Worm (Caenorhabditis elegans) whole organism, L1 larva: ENCODE measurements around the gene letm-1.

Source experiments
- C34B4.2 ChIP-seq: sonication (generic microtip); optimal IDR thresholded peaks from 2 replicates; lab custom pipeline; 2017; ENCODE audit warnings: mild to moderate bottlenecking, missing genetic modification characterization, missing compliant biosample characterization
- aha-1 ChIP-seq: fragments of 150-350 bp; optimal IDR thresholded peaks from 2 replicates; lab custom pipeline; 2014; ENCODE audit warnings: missing biosample characterization, missing genetic modification characterization
- ceh-8 ChIP-seq: fragments of 200-800 bp; sonication (Bioruptor generic); optimal IDR thresholded peaks from 2 replicates; lab custom pipeline; 2018; ENCODE audit warnings: mild to moderate bottlenecking, missing genetic modification characterization, moderate library complexity, missing compliant biosample characterization
- dpl-1 ChIP-seq, 3 experiments: fragments of 150-350 bp in 2 of 3; sonication (generic microtip) in 1 of 3; optimal IDR thresholded peaks; 2 replicates each; lab custom pipeline; 2014 to 2017; ENCODE audit warnings: missing biosample characterization in 3 of 3, missing genetic modification characterization in 3 of 3, missing genetic modification reagents in 3 of 3
- efl-1 ChIP-seq, 4 experiments: fragments of 150-350 bp; optimal IDR thresholded peaks in 3 of 4; peaks in 1 of 4; 1 replicate in 1 of 4; 2 replicates in 3 of 4; lab custom pipeline; 2014; ENCODE audit warnings: missing biosample characterization in 2 of 4, missing genetic modification characterization in 2 of 4, missing genetic modification reagents in 2 of 4
- efl-3 ChIP-seq: fragments of 200-800 bp; sonication (Bioruptor generic); optimal IDR thresholded peaks from 2 replicates; lab custom pipeline; 2018; ENCODE audit warnings: mild to moderate bottlenecking, missing genetic modification characterization, missing compliant biosample characterization
- egl-13 ChIP-seq: sonication (generic microtip); optimal IDR thresholded peaks from 2 replicates; lab custom pipeline; 2016; ENCODE audit warnings: missing genotype, missing genetic modification reagents, missing genetic modification characterization, missing compliant biosample characterization
- fkh-10 ChIP-seq: sonication (generic microtip); optimal IDR thresholded peaks from 2 replicates; lab custom pipeline; 2017; ENCODE audit warnings: missing biosample characterization, missing genetic modification reagents, missing genetic modification characterization
- hlh-17 ChIP-seq: fragments of 200-800 bp; sonication (Bioruptor generic); optimal IDR thresholded peaks from 2 replicates; lab custom pipeline; 2018; ENCODE audit warnings: missing genetic modification characterization, mild to moderate bottlenecking, missing compliant biosample characterization, moderate library complexity, borderline replicate concordance
- hlh-4 ChIP-seq: sonication (generic microtip); optimal IDR thresholded peaks from 2 replicates; lab custom pipeline; 2016; ENCODE audit warnings: mild to moderate bottlenecking, missing genetic modification characterization, missing compliant biosample characterization
- hpl-2 ChIP-seq: fragments of 150-350 bp; optimal IDR thresholded peaks from 2 replicates; lab custom pipeline; 2014; ENCODE audit warnings: missing biosample characterization, missing genetic modification reagents, missing genetic modification characterization
- isw-1 ChIP-seq: fragments of 200-800 bp; sonication (Bioruptor generic); IDR thresholded peaks from 2 replicates; pipeline ENCODE4 v1.3.6; 2022; ENCODE audit warnings: missing genetic modification characterization, missing compliant biosample characterization
- lin-13 ChIP-seq: fragments of 150-350 bp; optimal IDR thresholded peaks from 2 replicates; lab custom pipeline; 2014; ENCODE audit warnings: missing biosample characterization, missing genetic modification reagents, missing genetic modification characterization
- lin-15B ChIP-seq: fragments of 150-350 bp; sonication (generic microtip); optimal IDR thresholded peaks from 3 replicates; lab custom pipeline; 2014; ENCODE audit warnings: missing biosample characterization, missing genetic modification characterization
- lin-39 ChIP-seq: fragments of 150-350 bp; optimal IDR thresholded peaks from 2 replicates; lab custom pipeline; 2014; ENCODE audit warnings: missing biosample characterization, missing genetic modification reagents, missing genetic modification characterization
- lir-3 ChIP-seq: sonication (generic microtip); optimal IDR thresholded peaks from 2 replicates; lab custom pipeline; 2016; ENCODE audit warnings: mild to moderate bottlenecking, missing genetic modification characterization, moderate library complexity, missing compliant biosample characterization; ENCODE audit not compliant: poor library complexity
- lsy-2 ChIP-seq, 2 experiments: fragments of 150-350 bp; optimal IDR thresholded peaks; 2 replicates each; lab custom pipeline; 2014; ENCODE audit warnings: missing biosample characterization in 2 of 2, missing genetic modification characterization in 2 of 2
- mab-9 ChIP-seq: fragments of 200-800 bp; sonication (Bioruptor generic); IDR thresholded peaks from 2 replicates; pipeline ENCODE4 v1.3.6; 2022; ENCODE audit warnings: missing genetic modification reagents, missing genetic modification characterization, missing compliant biosample characterization
- mdl-1 ChIP-seq, 2 experiments: fragments of 150-350 bp; optimal IDR thresholded peaks; 2 replicates each; lab custom pipeline; 2014 to 2017; ENCODE audit warnings: missing biosample characterization in 2 of 2, missing genetic modification characterization in 2 of 2, inconsistent platforms in 1 of 2
- nhr-12 ChIP-seq: sonication (generic microtip); optimal IDR thresholded peaks from 2 replicates; lab custom pipeline; 2017; ENCODE audit warnings: missing biosample characterization, missing genetic modification characterization
- nhr-19 ChIP-seq: fragments of 200-800 bp; sonication (Bioruptor generic); conservative IDR thresholded peaks from 2 replicates; pipeline ENCODE4 v1.3.6; 2022; ENCODE audit warnings: missing genetic modification characterization, missing compliant biosample characterization
- nhr-20 ChIP-seq: sonication (generic microtip); optimal IDR thresholded peaks from 2 replicates; lab custom pipeline; 2016; ENCODE audit warnings: mild to moderate bottlenecking, missing genetic modification characterization, missing compliant biosample characterization
- nhr-237 ChIP-seq: fragments of 150-350 bp; optimal IDR thresholded peaks from 2 replicates; lab custom pipeline; 2014; ENCODE audit warnings: missing biosample characterization, missing genetic modification characterization
- nhr-28 ChIP-seq: fragments of 150-350 bp; optimal IDR thresholded peaks from 2 replicates; lab custom pipeline; 2014; ENCODE audit warnings: missing biosample characterization, missing genetic modification characterization
- nhr-47 ChIP-seq: sonication (generic microtip); optimal IDR thresholded peaks from 2 replicates; lab custom pipeline; 2016; ENCODE audit warnings: mild to moderate bottlenecking, missing genetic modification characterization, moderate library complexity, missing compliant biosample characterization
- nhr-71 ChIP-seq: sonication (generic microtip); optimal IDR thresholded peaks from 2 replicates; lab custom pipeline; 2016; ENCODE audit warnings: mild to moderate bottlenecking, missing genetic modification characterization, moderate library complexity, missing compliant biosample characterization
- nhr-84 ChIP-seq: sonication (generic microtip); optimal IDR thresholded peaks from 2 replicates; lab custom pipeline; 2017; ENCODE audit warnings: missing biosample characterization, missing genetic modification characterization
- nhr-85 ChIP-seq: sonication (generic microtip); peaks from one replicate; lab custom pipeline; 2016; ENCODE audit warnings: missing genetic modification characterization, inconsistent platforms, missing compliant biosample characterization
- pqm-1 ChIP-seq: sonication (generic microtip); optimal IDR thresholded peaks from 3 replicates; lab custom pipeline; 2017; ENCODE audit warnings: missing biosample characterization, missing genetic modification characterization
- rnt-1 ChIP-seq: sonication (generic microtip); optimal IDR thresholded peaks from 2 replicates; lab custom pipeline; 2016; ENCODE audit warnings: mild to moderate bottlenecking, missing genetic modification characterization, moderate library complexity, missing compliant biosample characterization
- skn-1 ChIP-seq: fragments of 150-350 bp; optimal IDR thresholded peaks from 2 replicates; lab custom pipeline; 2014; ENCODE audit warnings: missing biosample characterization, missing genetic modification characterization
- sptf-1 ChIP-seq: fragments of 150-350 bp; optimal IDR thresholded peaks from 2 replicates; lab custom pipeline; 2014; ENCODE audit warnings: missing biosample characterization, missing genetic modification characterization
- swsn-7 ChIP-seq: sonication (generic microtip); optimal IDR thresholded peaks from 2 replicates; lab custom pipeline; 2016; ENCODE audit warnings: missing genetic modification characterization, missing compliant biosample characterization
- tbx-2 ChIP-seq: sonication (generic microtip); optimal IDR thresholded peaks from 2 replicates; lab custom pipeline; 2016; ENCODE audit warnings: missing genetic modification characterization, missing compliant biosample characterization
- unc-62 ChIP-seq: fragments of 150-350 bp; optimal IDR thresholded peaks from 2 replicates; lab custom pipeline; 2014; ENCODE audit warnings: missing biosample characterization, missing genetic modification reagents, missing genetic modification characterization
- unc-86 ChIP-seq: sonication (generic microtip); optimal IDR thresholded peaks from 2 replicates; lab custom pipeline; 2016; ENCODE audit warnings: missing genetic modification characterization, missing compliant biosample characterization
- unc-98 ChIP-seq: fragments of 200-800 bp; sonication (Bioruptor generic); IDR thresholded peaks from 2 replicates; pipeline ENCODE4 v1.3.6; 2022; ENCODE audit warnings: missing genetic modification characterization, missing compliant biosample characterization
- zag-1 ChIP-seq: fragments of 150-350 bp; optimal IDR thresholded peaks from 2 replicates; lab custom pipeline; 2014; ENCODE audit warnings: missing biosample characterization, missing genetic modification characterization
- zip-4 ChIP-seq: fragments of 200-800 bp; sonication (Bioruptor generic); optimal IDR thresholded peaks from 2 replicates; lab custom pipeline; 2018; ENCODE audit warnings: mild to moderate bottlenecking, missing genetic modification characterization, moderate library complexity, missing compliant biosample characterization
- ztf-11 ChIP-seq, 2 experiments: sonication (generic microtip); optimal IDR thresholded peaks; 2 replicates each; lab custom pipeline; 2016 to 2017; ENCODE audit warnings: missing genetic modification characterization in 2 of 2, missing biosample characterization in 1 of 2, missing compliant biosample characterization in 1 of 2

letm-1 gene

DNA sequence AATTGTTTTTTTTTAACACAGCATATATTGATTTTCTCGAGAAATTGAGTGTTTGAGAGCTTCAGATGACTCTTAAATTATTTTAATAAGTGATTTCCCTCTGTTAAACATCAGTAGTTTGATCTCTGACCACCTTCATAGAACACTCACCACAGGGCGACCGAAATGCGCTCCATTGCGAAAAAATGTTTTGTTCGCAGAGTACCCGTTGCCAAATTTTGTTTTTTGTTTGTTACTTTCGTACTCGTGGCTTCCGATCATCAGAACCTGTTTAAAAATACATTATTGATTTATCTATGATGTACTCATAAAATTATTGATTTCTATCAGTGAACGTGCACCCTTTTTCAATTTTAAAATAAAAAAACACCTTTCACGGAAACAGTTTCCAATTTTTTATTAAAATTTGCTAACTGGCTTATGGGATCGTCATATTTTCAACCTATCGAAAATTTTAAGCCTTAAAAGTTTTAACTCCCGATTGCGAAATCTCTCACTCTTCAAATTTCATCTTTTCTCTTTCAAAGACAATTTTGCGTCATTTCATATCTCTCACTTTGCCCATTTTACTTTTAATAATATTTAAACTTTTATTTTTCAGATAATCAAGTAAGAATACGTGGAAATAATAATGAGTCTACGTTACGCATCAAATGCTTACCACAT is at the start of gene letm-1 (continued):
- TF ChIP-seq nhr-85 (tag; lab: Kevin White, UChicago) (peak; percentile 76), C34B4.2 (no peak), egl-13 (tag; lab: Kevin White, UChicago) (no peak), nhr-237 (tag; lab: Kevin White, UChicago) (no peak), mdl-1 (tag; optimal IDR thresholded peaks at IDR 0.05; lab: Kevin White, UChicago) (peak in 1 of 2 experiments; percentile 48), nhr-71 (tag; lab: Kevin White, UChicago) (peak; percentile 67), hlh-17 (GFP tag; lab: Kevin White, UChicago) (no peak)

DNA sequence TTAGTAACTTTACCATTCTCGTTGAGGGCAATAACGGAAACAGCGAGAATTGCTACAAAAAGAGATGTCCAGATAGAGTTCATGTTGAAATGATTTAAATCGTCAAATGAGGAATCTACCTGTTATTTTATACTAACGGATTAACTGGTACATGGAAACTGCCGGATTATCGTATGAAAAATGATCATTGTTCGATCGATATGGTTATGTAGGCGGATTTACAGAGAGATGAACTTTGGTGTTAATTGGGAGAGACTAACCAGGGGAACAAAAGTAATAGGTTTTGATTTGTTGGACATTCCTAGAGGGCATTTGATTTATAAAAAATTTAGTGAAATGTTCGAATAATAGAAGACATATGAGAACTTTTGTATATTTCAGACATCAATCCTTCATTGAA is 49.3 kb upstream of the letm-1 start, which contains the start of gene spig-9:
Gene spig-9 (minus strand): TSS at position 101 of the 400 bp plus-strand sequence.
- TF ChIP-seq nhr-237 (tag; lab: Kevin White, UChicago): no peak
- no peak for TF ChIP-seq C34B4.2
- no peak for TF ChIP-seq pqm-1 (tag; lab: Kevin White, UChicago)
- TF ChIP-seq zag-1 (tag; lab: Kevin White, UChicago): no peak
- TF ChIP-seq aha-1 (tag; lab: Kevin White, UChicago): no peak
- TF ChIP-seq nhr-20 (tag; lab: Kevin White, UChicago): no peak
- TF ChIP-seq fkh-10 (GFP tag; lab: Kevin White, UChicago): no peak
- no peak for TF ChIP-seq lin-39 (tag; lab: Kevin White, UChicago)
- no peak for TF ChIP-seq lin-15B

DNA sequence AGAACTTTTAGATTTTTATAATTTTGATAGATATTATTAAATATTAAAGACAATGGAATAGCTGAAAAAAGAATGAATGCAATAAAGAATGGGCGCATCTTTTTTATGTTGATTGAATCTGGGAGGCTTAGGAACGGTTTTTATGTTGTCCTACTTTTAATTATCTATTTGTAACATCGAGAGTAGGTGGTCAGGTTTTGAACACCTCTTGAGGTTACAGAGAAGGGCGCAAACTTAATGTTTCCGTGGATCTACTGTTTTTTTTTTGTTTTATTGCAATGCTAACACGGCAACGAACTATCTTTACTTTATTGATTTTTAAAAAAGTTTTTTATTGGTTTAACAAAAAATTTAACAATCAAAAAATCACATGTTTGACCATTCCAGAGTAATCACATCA is 47.2 kb upstream of the letm-1 start, which contains the start of gene F53F4.7:
Gene F53F4.7 (minus strand): TSS at position 101 of the 400 bp plus-strand sequence.
- TF ChIP-seq nhr-12 (tag; lab: Kevin White, UChicago) (no peak), efl-3 (no peak), nhr-85 (tag; lab: Kevin White, UChicago) (no peak), swsn-7 (tag; lab: Kevin White, UChicago) (no peak), lin-13 (GFP tag; lab: Kevin White, UChicago) (no peak), nhr-71 (tag; lab: Kevin White, UChicago) (no peak), nhr-19 (GFP tag; lab: Robert Waterston, UW) (no peak), nhr-47 (tag; lab: Kevin White, UChicago) (no peak), mab-9 (GFP tag; lab: Robert Waterston, UW) (no peak), zip-4 (GFP tag; lab: Kevin White, UChicago) (no peak)
- TF ChIP-seq, all 84 proteins: peak for 0

DNA sequence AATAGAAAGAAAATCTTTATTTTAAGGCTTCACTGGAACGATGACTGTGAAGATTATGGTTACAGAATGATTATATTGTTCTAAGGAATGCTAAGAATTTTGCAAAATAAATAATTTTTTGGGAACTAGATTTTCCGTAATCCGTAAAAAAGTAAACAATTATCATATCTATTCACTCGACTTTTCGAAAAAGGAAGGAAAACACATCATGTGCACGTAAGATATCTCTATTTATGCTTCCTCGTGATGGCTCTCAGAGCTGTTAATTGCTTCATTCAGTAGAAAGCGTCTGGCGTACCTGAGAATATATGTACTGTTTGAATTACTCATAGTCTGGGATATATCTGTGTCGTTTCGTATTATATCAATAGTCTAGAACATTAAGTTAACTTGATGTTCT is 41.3 kb upstream of the letm-1 start, which contains the start of gene srd-11:
Gene srd-11 (minus strand): TSS at position 101 of the 400 bp plus-strand sequence.
- TF ChIP-seq aha-1 (tag; lab: Kevin White, UChicago): no peak
- TF ChIP-seq efl-1 (optimal IDR thresholded peaks at IDR 0.05; lab: Kevin White, UChicago): no peak
- peak in 1 of 2 experiments; percentile 26 for TF ChIP-seq efl-1 (GFP tag; optimal IDR thresholded peaks at IDR 0.05 in 1 of 2; lab: Kevin White, UChicago)

DNA sequence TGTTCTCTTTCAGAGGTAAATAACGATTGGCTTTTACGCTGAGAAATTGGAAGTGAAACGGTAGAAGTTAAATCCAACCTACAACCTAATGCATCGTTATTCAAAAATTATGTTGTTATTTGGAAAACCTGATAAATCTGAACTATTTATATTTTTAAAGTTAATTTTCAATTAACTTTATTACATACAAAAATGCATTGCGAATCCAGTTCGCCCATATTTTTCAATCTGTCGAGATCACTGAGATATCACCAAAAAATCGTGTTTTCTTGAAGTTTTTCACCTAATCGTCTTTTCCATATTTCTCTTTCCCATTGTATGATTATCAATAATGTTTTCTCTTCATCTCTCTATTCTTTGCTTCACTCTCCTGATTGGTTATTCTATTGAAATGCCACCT is 40.4 kb upstream of the letm-1 start, which contains the start of gene F53F4.15:
Gene F53F4.15 (plus strand): TSS at position 301 of the 400 bp plus-strand sequence.
- TF ChIP-seq nhr-71 (tag; lab: Kevin White, UChicago): no peak
- TF ChIP-seq tbx-2 (tag; lab: Kevin White, UChicago): no peak
- TF ChIP-seq ztf-11 (tag; optimal IDR thresholded peaks at IDR 0.05; lab: Kevin White, UChicago): no peak
- TF ChIP-seq nhr-28 (tag; lab: Kevin White, UChicago): no peak
- TF ChIP-seq, all 84 proteins: peak for 0

DNA sequence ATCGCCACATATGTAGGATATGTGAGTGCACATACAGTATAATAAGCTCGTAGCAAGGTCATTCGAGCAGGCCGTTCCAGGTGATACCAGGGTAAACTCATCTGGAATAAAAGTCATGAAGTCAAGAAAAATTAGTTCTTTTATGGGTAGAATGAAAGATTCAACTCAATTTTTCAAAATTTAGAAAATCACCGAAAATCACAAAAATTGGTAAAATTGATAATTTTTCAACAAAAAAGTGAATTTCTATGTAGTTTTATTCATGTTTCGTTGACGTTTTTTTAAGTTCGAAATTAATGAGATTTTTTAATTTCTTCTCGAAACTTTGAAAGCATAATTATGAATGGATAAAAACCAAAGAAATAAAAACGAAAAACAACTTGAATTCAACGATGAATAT is 39.3 kb upstream of the letm-1 start, which contains the start of gene F53F4.16:
Gene F53F4.16 (minus strand): TSS at position 101 of the 400 bp plus-strand sequence.
- TF ChIP-seq nhr-237 (tag; lab: Kevin White, UChicago) (no peak), unc-98 (no peak), swsn-7 (tag; lab: Kevin White, UChicago) (no peak), hpl-2 (no peak), nhr-20 (tag; lab: Kevin White, UChicago) (no peak), rnt-1 (tag; lab: Kevin White, UChicago) (no peak), C34B4.2 (no peak), lsy-2 (tag; optimal IDR thresholded peaks at IDR 0.05; lab: Kevin White, UChicago) (no peak), isw-1 (GFP tag; lab: Robert Waterston, UW) (no peak), pqm-1 (tag; lab: Kevin White, UChicago) (no peak), sptf-1 (tag; lab: Kevin White, UChicago) (no peak), unc-86 (no peak), lir-3 (tag; lab: Kevin White, UChicago) (no peak), ceh-8 (no peak), unc-62 (no peak), skn-1 (tag; lab: Kevin White, UChicago) (no peak), hlh-4 (tag; lab: Kevin White, UChicago) (no peak), nhr-84 (tag; lab: Kevin White, UChicago) (no peak), dpl-1 (GFP tag; optimal IDR thresholded peaks at IDR 0.05; lab: Kevin White, UChicago) (no peak)
